Worm (Caenorhabditis elegans): ENCODE results near the gene toc-1.
A peak's percentile ranks its signal among the peaks of the same experiment; 100 is the strongest.

Gene toc-1

ce11 chrIII:5258918-5259317, 16.1 kb upstream of the toc-1 start, which contains the start of gene gop-2:
Gene gop-2, plus strand, starts transcription at chrIII:5259023.
- TF ChIP-seq sma-3 (GFP tag; optimal IDR thresholded peaks at IDR 0.05) (no peak), dmd-4 (tag; optimal IDR thresholded peaks at IDR 0.05) (no peak), nhr-129 (tag; optimal IDR thresholded peaks at IDR 0.05) (no peak), ztf-11 (tag; optimal IDR thresholded peaks at IDR 0.05) (no peak), sem-4 (tag; optimal IDR thresholded peaks at IDR 0.05) (no peak), F13H6.1 (tag; optimal IDR thresholded peaks at IDR 0.05) (no peak), elt-3 (tag; optimal IDR thresholded peaks at IDR 0.05) (no peak), ztf-1 (GFP tag; conservative IDR thresholded peaks at IDR 0.05) (no peak)

ce11 chrIII:5260394-5260793, 14.7 kb upstream of the toc-1 start, which contains the start of gene gop-3:
Gene gop-3, plus strand, starts transcription at chrIII:5260694.
- TF ChIP-seq nhr-6 (tag; optimal IDR thresholded peaks at IDR 0.05) = no peak
- no peak for TF ChIP-seq sma-9 (GFP tag; optimal IDR thresholded peaks at IDR 0.05)
- TF ChIP-seq sma-9 (tag; optimal IDR thresholded peaks at IDR 0.05) = no peak
- no peak for TF ChIP-seq crh-2 (tag; optimal IDR thresholded peaks at IDR 0.05)
- no peak for TF ChIP-seq unc-62 (GFP tag; optimal IDR thresholded peaks at IDR 0.05)
- TF ChIP-seq mdl-1 (tag; optimal IDR thresholded peaks at IDR 0.05) = no peak
- TF ChIP-seq Y55F3AM.14 (GFP tag; optimal IDR thresholded peaks at IDR 0.05) = no peak
- no peak for TF ChIP-seq dmd-4 (tag; optimal IDR thresholded peaks at IDR 0.05)

ce11 chrIII:5263299-5263993, 11.6 kb upstream of the toc-1 start, which contains the start of the genes C34E10.9 and hap-1:
Gene C34E10.9, minus strand, starts transcription at chrIII:5263399.
Gene hap-1, plus strand, starts transcription at chrIII:5263943.
- TF ChIP-seq ceh-16 (tag; optimal IDR thresholded peaks at IDR 0.05) = no peak
- TF ChIP-seq lsy-2 (tag; optimal IDR thresholded peaks at IDR 0.05) = no peak
- no peak for TF ChIP-seq F13H6.1 (tag; optimal IDR thresholded peaks at IDR 0.05)
- TF ChIP-seq ama-1 (optimal IDR thresholded peaks at IDR 0.05) = no peak
- TF ChIP-seq nhr-11 (tag; optimal IDR thresholded peaks at IDR 0.05) = no peak
- TF ChIP-seq zag-1 (tag; optimal IDR thresholded peaks at IDR 0.05) = no peak
- TF ChIP-seq egl-27 (tag; optimal IDR thresholded peaks at IDR 0.05) = no peak
- no peak for TF ChIP-seq fos-1 (tag; optimal IDR thresholded peaks at IDR 0.05)
- no peak for TF ChIP-seq aly-2 (tag; optimal IDR thresholded peaks at IDR 0.05)
- no peak for TF ChIP-seq sma-9 (GFP tag; optimal IDR thresholded peaks at IDR 0.05)
- no peak for TF ChIP-seq sma-9 (tag; optimal IDR thresholded peaks at IDR 0.05)
- no peak for TF ChIP-seq nhr-10 (tag; optimal IDR thresholded peaks at IDR 0.05)
- no peak for TF ChIP-seq dmd-4 (tag; optimal IDR thresholded peaks at IDR 0.05)
- TF ChIP-seq ztf-11 (tag; optimal IDR thresholded peaks at IDR 0.05) = no peak
- TF ChIP-seq elt-3 (tag; optimal IDR thresholded peaks at IDR 0.05) = no peak

ce11 chrIII:5264813-5265212, 10.2 kb upstream of the toc-1 start, which contains the start of gene gro-1:
Gene gro-1, plus strand, starts transcription at chrIII:5265113.
- TF ChIP-seq ceh-82 (tag; optimal IDR thresholded peaks at IDR 0.05) (no peak), snpc-4 (tag; optimal IDR thresholded peaks at IDR 0.05) (no peak), nhr-25 (tag; optimal IDR thresholded peaks at IDR 0.05) (no peak), ceh-16 (tag; optimal IDR thresholded peaks at IDR 0.05) (no peak), C34F6.9 (tag; optimal IDR thresholded peaks at IDR 0.05) (no peak), ztf-1 (GFP tag; conservative IDR thresholded peaks at IDR 0.05) (no peak), alr-1 (tag; optimal IDR thresholded peaks at IDR 0.05) (no peak), mab-5 (tag; optimal IDR thresholded peaks at IDR 0.05) (no peak), nhr-21 (tag; optimal IDR thresholded peaks at IDR 0.05) (no peak), dmd-4 (tag; optimal IDR thresholded peaks at IDR 0.05) (no peak), lin-39 (tag; optimal IDR thresholded peaks at IDR 0.05) (no peak), zag-1 (tag; optimal IDR thresholded peaks at IDR 0.05) (no peak), nhr-129 (tag; optimal IDR thresholded peaks at IDR 0.05) (no peak), nhr-10 (tag; optimal IDR thresholded peaks at IDR 0.05) (no peak), R02D3.7 (tag; optimal IDR thresholded peaks at IDR 0.05) (no peak), nhr-23 (tag; optimal IDR thresholded peaks at IDR 0.05) (no peak)

- peak; percentile 59 for TF ChIP-seq gmeb-1 (tag; optimal IDR thresholded peaks at IDR 0.05)
- TF ChIP-seq zag-1 (tag; optimal IDR thresholded peaks at IDR 0.05) = no peak
- no peak for TF ChIP-seq ztf-1 (GFP tag; conservative IDR thresholded peaks at IDR 0.05)
- TF ChIP-seq ztf-11 (tag; optimal IDR thresholded peaks at IDR 0.05) = no peak
- TF ChIP-seq snpc-4 (tag; optimal IDR thresholded peaks at IDR 0.05) = no peak
- TF ChIP-seq nhr-10 (tag; optimal IDR thresholded peaks at IDR 0.05) = no peak
- TF ChIP-seq crh-2 (tag; optimal IDR thresholded peaks at IDR 0.05) = peak; percentile 28
- TF ChIP-seq elt-1 (tag; optimal IDR thresholded peaks at IDR 0.05) = no peak
- TF ChIP-seq blmp-1 (tag; optimal IDR thresholded peaks at IDR 0.05; ENCODE audit: insufficient read depth) = no peak
These were observed 7.7 kb upstream of the toc-1 start, which contains the start of gene ZC395.5 for ce11 chrIII:5267217-5267906. Gene ZC395.5, plus strand, starts transcription at chrIII:5267848.

All from whole organism, L2 larva.